Worm (Caenorhabditis elegans): Measurements from ENCODE around the gene F46G11.2.

- TF ChIP-seq fos-1 (tag; optimal IDR thresholded peaks at IDR 0.05) (no peak), skn-1 (tag; optimal IDR thresholded peaks at IDR 0.05) (no peak), aly-2 (tag; optimal IDR thresholded peaks at IDR 0.05) (no peak), R02D3.7 (tag; optimal IDR thresholded peaks at IDR 0.05) (no peak), fkh-10 (GFP tag; optimal IDR thresholded peaks at IDR 0.05) (no peak), unc-62 (GFP tag; optimal IDR thresholded peaks at IDR 0.05) (no peak), zag-1 (tag; optimal IDR thresholded peaks at IDR 0.05) (no peak), elt-2 (tag; optimal IDR thresholded peaks at IDR 0.05) (no peak), nhr-12 (tag; optimal IDR thresholded peaks at IDR 0.05) (no peak), ztf-11 (tag; optimal IDR thresholded peaks at IDR 0.05) (no peak), nhr-11 (tag; optimal IDR thresholded peaks at IDR 0.05) (no peak), ceh-16 (tag; optimal IDR thresholded peaks at IDR 0.05) (no peak)
These were observed 32.9 kb downstream of the F46G11.2 start for ce11 chrX:5820880-5821279.

Data from whole organism, L3 larva.